Worm (Caenorhabditis elegans) whole organism, early embryonic: ENCODE data around the gene F23B12.1.
A peak's percentile ranks its signal among the peaks of the same experiment; 100 is the strongest.

Experiments used
- B0310.2 ChIP-seq: sonication (generic microtip); optimal IDR thresholded peaks from 2 replicates; lab custom pipeline; 2016; ENCODE audit warnings: mild to moderate bottlenecking, missing genetic modification characterization, missing compliant biosample characterization
- F13C5.2 ChIP-seq: sonication (generic microtip); optimal IDR thresholded peaks from 2 replicates; lab custom pipeline; 2017; ENCODE audit warnings: mild to moderate bottlenecking, missing genetic modification characterization, inconsistent platforms, missing compliant biosample characterization
- aly-1 ChIP-seq: sonication (generic microtip); optimal IDR thresholded peaks from 2 replicates; lab custom pipeline; 2016; ENCODE audit warnings: missing genetic modification characterization, missing compliant biosample characterization
- ama-1 ChIP-seq: fragments of 150-350 bp; optimal IDR thresholded peaks from 2 replicates; lab custom pipeline; 2014
- ceh-13 ChIP-seq: fragments of 200-800 bp; sonication (Bioruptor generic); optimal IDR thresholded peaks from 2 replicates; lab custom pipeline; 2018; ENCODE audit warnings: mild to moderate bottlenecking, missing genetic modification characterization, missing compliant biosample characterization
- ceh-36 ChIP-seq: sonication (generic microtip); optimal IDR thresholded peaks from 2 replicates; lab custom pipeline; 2016; ENCODE audit warnings: missing genetic modification characterization, inconsistent platforms, missing compliant biosample characterization
- ets-7 ChIP-seq: sonication (generic microtip); optimal IDR thresholded peaks from 2 replicates; lab custom pipeline; 2016; ENCODE audit warnings: missing genotype, missing genetic modification characterization, missing compliant biosample characterization
- flt-1 ChIP-seq: fragments of 200-800 bp; sonication (Bioruptor generic); IDR thresholded peaks from 2 replicates; pipeline ENCODE4 v1.3.6; 2022; ENCODE audit warnings: missing genetic modification characterization, missing compliant biosample characterization
- hmbx-1 ChIP-seq: sonication (generic microtip); optimal IDR thresholded peaks from 2 replicates; lab custom pipeline; 2016; ENCODE audit warnings: mild to moderate bottlenecking, missing genetic modification characterization, missing compliant biosample characterization
- hmg-4 ChIP-seq: fragments of 200-800 bp; sonication (Bioruptor generic); optimal IDR thresholded peaks from 2 replicates; lab custom pipeline; 2018; ENCODE audit warnings: mild to moderate bottlenecking, missing genetic modification characterization, missing compliant biosample characterization
- hnd-1 ChIP-seq: sonication (generic microtip); optimal IDR thresholded peaks from 2 replicates; lab custom pipeline; 2016; ENCODE audit warnings: missing genetic modification characterization, missing compliant biosample characterization
- pes-1 ChIP-seq: fragments of 200-800 bp; sonication (Bioruptor generic); IDR thresholded peaks from 2 replicates; pipeline ENCODE4 v1.3.6; 2022; ENCODE audit warnings: missing genetic modification reagents, missing genetic modification characterization, missing compliant biosample characterization
- scrt-1 ChIP-seq: fragments of 200-800 bp; sonication (Bioruptor generic); IDR thresholded peaks from 2 replicates; pipeline ENCODE4 v1.3.6; 2022; ENCODE audit warnings: missing genetic modification characterization, missing compliant biosample characterization
- sea-1 ChIP-seq: fragments of 200-800 bp; sonication (Bioruptor generic); conservative IDR thresholded peaks from 2 replicates; pipeline ENCODE4 v1.3.6; 2022; ENCODE audit warnings: missing genetic modification characterization, missing compliant biosample characterization
- tbx-11 ChIP-seq: fragments of 200-800 bp; sonication (Bioruptor generic); IDR thresholded peaks from 2 replicates; pipeline ENCODE4 v1.3.6; 2022; ENCODE audit warnings: missing genetic modification characterization, missing compliant biosample characterization
- tbx-37 ChIP-seq: fragments of 200-800 bp; sonication (Bioruptor generic); conservative IDR thresholded peaks from 2 replicates; pipeline ENCODE4 v1.3.6; 2022; ENCODE audit warnings: missing genetic modification reagents, missing genetic modification characterization, missing compliant biosample characterization
- tra-4 ChIP-seq: sonication (generic microtip); optimal IDR thresholded peaks from 2 replicates; lab custom pipeline; 2017; ENCODE audit warnings: missing genetic modification characterization, missing compliant biosample characterization

The F23B12.1 gene

DNA sequence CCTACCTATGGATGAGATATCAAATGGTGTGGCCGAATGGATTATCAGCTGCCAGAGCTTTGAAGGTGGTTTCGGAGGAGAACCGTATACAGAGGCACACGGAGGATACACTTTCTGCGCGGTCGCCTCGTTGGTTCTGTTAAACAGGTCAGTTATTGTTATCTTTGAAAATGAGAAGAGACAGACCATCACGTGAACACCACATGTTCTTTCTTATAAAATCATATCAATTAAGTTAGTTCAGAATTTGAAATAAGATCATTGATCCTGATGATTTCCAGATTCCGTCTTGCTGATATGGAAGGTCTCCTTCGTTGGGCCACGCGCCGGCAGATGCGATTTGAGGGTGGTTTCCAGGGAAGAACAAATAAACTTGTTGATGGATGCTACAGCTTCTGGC, 19.7 kb downstream of the F23B12.1 start:
- no peak for TF ChIP-seq pes-1
- TF ChIP-seq tra-4 (tag; lab: Kevin White, UChicago): no peak
- TF ChIP-seq ets-7 (tag; lab: Kevin White, UChicago): no peak
- no peak for TF ChIP-seq hmg-4 (GFP tag; lab: Kevin White, UChicago)
- no peak for TF ChIP-seq ama-1 (lab: Kevin White, UChicago)
- TF ChIP-seq flt-1 (GFP tag; lab: Robert Waterston, UW): no peak
- TF ChIP-seq ceh-13 (GFP tag; lab: Kevin White, UChicago): no peak
- TF ChIP-seq F13C5.2: no peak
- no peak for TF ChIP-seq hnd-1 (tag; lab: Kevin White, UChicago)
- TF ChIP-seq tbx-11 (GFP tag; lab: Robert Waterston, UW): no peak
- no peak for TF ChIP-seq hmbx-1 (tag; lab: Kevin White, UChicago)

DNA sequence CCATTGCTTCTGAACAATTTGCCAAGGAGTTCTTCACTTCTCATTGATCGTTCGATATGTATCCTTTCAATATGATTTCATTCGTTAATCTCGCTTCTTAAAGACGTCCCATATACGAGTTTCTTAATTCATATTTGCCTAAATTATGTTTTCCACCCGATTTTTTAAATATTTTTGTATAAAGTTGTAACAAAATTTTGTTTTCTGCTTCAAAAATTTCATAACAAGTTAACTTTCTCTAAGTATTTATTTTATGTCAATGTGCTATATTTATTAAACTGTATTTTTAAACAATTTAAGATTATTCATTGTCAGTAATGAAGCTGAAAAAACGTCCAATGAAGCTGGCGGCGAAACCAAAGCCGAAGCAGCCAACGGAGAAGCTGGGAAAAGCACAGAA, 20.4 kb downstream of the F23B12.1 start, which contains the start of gene F23B12.7:
TSS of gene F23B12.7 (plus strand) at position 301 of the 400 bp plus-strand sequence.
- TF ChIP-seq hnd-1 (tag; lab: Kevin White, UChicago) (no peak), flt-1 (GFP tag; lab: Robert Waterston, UW) (no peak), tra-4 (tag; lab: Kevin White, UChicago) (no peak), sea-1 (no peak), F13C5.2 (no peak), tbx-37 (no peak), ets-7 (tag; lab: Kevin White, UChicago) (no peak), ceh-13 (GFP tag; lab: Kevin White, UChicago) (no peak), B0310.2 (tag; lab: Kevin White, UChicago) (no peak), scrt-1 (GFP tag; lab: Robert Waterston, UW) (no peak), aly-1 (tag; lab: Kevin White, UChicago) (no peak), ama-1 (lab: Kevin White, UChicago) (no peak), pes-1 (no peak)

DNA sequence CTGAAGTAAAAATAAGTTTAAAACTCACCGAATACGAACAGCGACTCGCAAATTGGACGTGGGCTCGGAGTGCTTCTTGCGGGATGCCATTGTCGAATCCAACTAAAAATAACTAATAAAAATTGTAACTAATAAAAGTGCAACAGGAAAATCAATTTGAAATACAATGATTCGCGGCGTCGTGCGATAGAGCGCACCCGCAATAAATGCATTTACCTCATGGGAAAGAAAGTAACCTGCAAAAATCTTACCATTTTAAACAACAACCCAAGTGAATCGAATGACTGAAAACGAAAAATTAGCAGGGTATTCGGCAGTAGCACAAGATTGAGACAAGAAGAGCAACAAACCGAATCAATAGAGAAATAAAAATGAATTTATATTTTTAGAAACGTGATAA, 27.7 kb downstream of the F23B12.1 start, which contains the start of gene bmk-1:
TSS of gene bmk-1 (minus strand) at position 359 of the 400 bp plus-strand sequence.
- TF ChIP-seq hnd-1 (tag; lab: Kevin White, UChicago): no peak
- TF ChIP-seq sea-1: no peak
- no peak for TF ChIP-seq flt-1 (GFP tag; lab: Robert Waterston, UW)
- TF ChIP-seq tra-4 (tag; lab: Kevin White, UChicago): no peak
- no peak for TF ChIP-seq ama-1 (lab: Kevin White, UChicago)
- no peak for TF ChIP-seq ceh-13 (GFP tag; lab: Kevin White, UChicago)
- no peak for TF ChIP-seq hmg-4 (GFP tag; lab: Kevin White, UChicago)
- TF ChIP-seq F13C5.2: no peak
- TF ChIP-seq scrt-1 (GFP tag; lab: Robert Waterston, UW): no peak
- TF ChIP-seq tbx-37: no peak
- TF ChIP-seq B0310.2 (tag; lab: Kevin White, UChicago): no peak
- TF ChIP-seq aly-1 (tag; lab: Kevin White, UChicago): no peak

DNA sequence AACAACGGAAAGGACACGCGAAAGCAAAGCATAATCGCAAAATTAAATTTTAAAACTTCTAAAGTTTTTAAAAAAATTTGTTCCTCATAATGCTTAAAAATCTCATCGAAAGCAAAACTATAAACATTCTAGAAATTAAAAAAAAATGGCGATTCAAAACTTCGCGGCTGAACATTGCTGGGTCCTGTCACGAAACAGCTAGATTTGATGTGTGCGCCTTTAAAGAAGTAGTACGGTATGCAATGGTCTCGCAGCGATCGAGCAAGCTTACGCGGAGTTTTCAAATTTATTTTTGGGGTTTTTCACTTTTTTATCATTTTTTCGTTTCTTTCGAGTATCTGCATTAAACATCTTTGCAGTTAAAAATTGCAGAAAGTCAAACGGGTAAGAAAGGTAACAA, 28.1 kb downstream of the F23B12.1 start, which contains the start of gene coh-3:
TSS of gene coh-3 (plus strand) at position 353 of the 400 bp plus-strand sequence.
- TF ChIP-seq tra-4 (tag; lab: Kevin White, UChicago): no peak
- no peak for TF ChIP-seq ceh-36 (tag; lab: Kevin White, UChicago)
- no peak for TF ChIP-seq B0310.2 (tag; lab: Kevin White, UChicago)
- no peak for TF ChIP-seq hmbx-1 (tag; lab: Kevin White, UChicago)
- TF ChIP-seq tbx-11 (GFP tag; lab: Robert Waterston, UW): no peak
- no peak for TF ChIP-seq flt-1 (GFP tag; lab: Robert Waterston, UW)

DNA sequence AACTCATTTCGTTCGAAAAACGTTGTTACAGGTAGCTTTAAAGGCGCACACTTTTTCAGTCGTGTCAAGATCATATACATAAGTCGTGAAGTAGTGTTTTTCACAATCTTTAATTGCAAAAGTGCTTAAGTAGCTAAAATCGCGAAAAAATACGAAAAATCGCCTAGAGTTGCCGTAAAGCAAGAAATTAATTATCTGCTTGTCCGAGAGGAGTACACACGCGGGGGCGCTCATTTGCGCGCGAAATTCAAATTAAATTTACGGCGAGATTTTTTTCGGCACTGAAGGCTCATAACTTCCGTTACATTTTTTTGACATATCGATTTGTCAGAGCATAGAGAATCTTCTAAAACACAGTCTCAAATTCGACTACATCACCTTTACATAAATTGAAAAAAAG, 31.2 kb downstream of the F23B12.1 start:
- TF ChIP-seq F13C5.2 (no peak), aly-1 (tag; lab: Kevin White, UChicago) (no peak), tbx-11 (GFP tag; lab: Robert Waterston, UW) (no peak), ama-1 (lab: Kevin White, UChicago) (no peak), flt-1 (GFP tag; lab: Robert Waterston, UW) (no peak), B0310.2 (tag; lab: Kevin White, UChicago) (no peak), pes-1 (no peak), tra-4 (tag; lab: Kevin White, UChicago) (no peak), hnd-1 (tag; lab: Kevin White, UChicago) (no peak), tbx-37 (no peak), hmg-4 (GFP tag; lab: Kevin White, UChicago) (no peak), ceh-13 (GFP tag; lab: Kevin White, UChicago) (no peak), hmbx-1 (tag; lab: Kevin White, UChicago) (no peak), sea-1 (no peak), scrt-1 (GFP tag; lab: Robert Waterston, UW) (no peak), ceh-36 (tag; lab: Kevin White, UChicago) (no peak), ets-7 (tag; lab: Kevin White, UChicago) (no peak)

DNA sequence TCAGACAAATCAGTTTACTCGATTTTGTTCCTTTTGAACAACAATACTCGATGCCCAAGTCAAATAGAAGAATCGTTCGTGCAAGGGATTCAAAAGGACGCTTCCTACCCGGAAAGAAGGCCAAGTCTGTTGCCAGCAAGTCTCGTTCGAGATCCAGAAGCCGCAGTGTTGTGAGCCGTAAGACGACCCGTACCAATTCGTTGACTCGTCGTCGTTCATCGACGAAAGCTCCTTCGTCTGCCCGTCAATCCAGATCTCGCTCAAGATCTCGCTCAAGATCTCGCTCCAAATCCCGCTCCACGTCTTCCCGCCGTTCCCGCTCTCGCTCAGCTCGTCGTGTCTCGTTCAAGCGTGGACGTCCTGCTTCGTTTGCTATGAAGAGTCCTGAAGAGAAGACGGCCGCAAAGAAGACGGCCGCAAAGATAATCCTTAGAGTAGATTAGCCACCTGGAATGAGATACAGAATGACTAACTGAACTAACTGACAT, 31.7 kb downstream of the F23B12.1 start, which contains the start of gene F08H9.2:
TSS of gene F08H9.2 (plus strand) at position 51 of the 488 bp plus-strand sequence.
- TF ChIP-seq B0310.2 (tag; lab: Kevin White, UChicago): no peak
- TF ChIP-seq F13C5.2: no peak
- no peak for TF ChIP-seq sea-1
- peak; percentile 20 for TF ChIP-seq hmg-4 (GFP tag; lab: Kevin White, UChicago)

DNA sequence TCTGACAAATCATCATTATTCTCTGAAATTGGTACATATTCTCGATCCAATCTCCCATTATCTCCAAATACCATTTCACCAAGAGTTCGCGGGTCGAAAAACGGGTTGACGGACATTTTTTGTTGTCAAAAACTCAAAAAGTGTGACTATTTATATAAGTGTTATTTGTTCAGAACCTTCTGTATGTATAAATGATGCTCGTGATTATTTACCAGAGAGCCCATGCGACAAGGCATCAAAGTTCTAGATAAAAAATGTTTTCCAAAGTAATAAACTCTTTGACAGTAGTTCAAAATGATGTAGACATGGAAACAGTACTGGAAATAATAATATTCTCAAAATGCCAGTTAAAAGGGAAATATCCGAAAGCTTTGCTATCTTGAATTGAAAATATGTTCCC, 33.7 kb downstream of the F23B12.1 start:
- TF ChIP-seq sea-1: no peak
- no peak for TF ChIP-seq scrt-1 (GFP tag; lab: Robert Waterston, UW)
- no peak for TF ChIP-seq hnd-1 (tag; lab: Kevin White, UChicago)
- TF ChIP-seq tbx-11 (GFP tag; lab: Robert Waterston, UW): no peak
- TF ChIP-seq tra-4 (tag; lab: Kevin White, UChicago): no peak
- no peak for TF ChIP-seq hmbx-1 (tag; lab: Kevin White, UChicago)
- TF ChIP-seq F13C5.2: no peak
- no peak for TF ChIP-seq B0310.2 (tag; lab: Kevin White, UChicago)
- TF ChIP-seq hmg-4 (GFP tag; lab: Kevin White, UChicago): no peak
- no peak for TF ChIP-seq flt-1 (GFP tag; lab: Robert Waterston, UW)
- no peak for TF ChIP-seq tbx-37
- no peak for TF ChIP-seq ceh-36 (tag; lab: Kevin White, UChicago)
- TF ChIP-seq ama-1 (lab: Kevin White, UChicago): no peak
- no peak for TF ChIP-seq aly-1 (tag; lab: Kevin White, UChicago)
- TF ChIP-seq pes-1: no peak
